Fruit fly (Drosophila melanogaster) S2 (cell line): ENCODE data around the gene sick.

Source experiments
- CG8478 ChIP-seq: fragments of >200 bp; optimal IDR thresholded peaks from 2 replicates; lab custom pipeline; 2018
- CTCF ChIP-seq, 2 experiments: fragments of >200 bp; optimal IDR thresholded peaks; 2 replicates each; lab custom pipeline; 2018

dm6 chr2L:19937804-19938461, 141.8 kb downstream of the sick start:
- no peak for TF ChIP-seq CG8478
- TF ChIP-seq CTCF (optimal IDR thresholded peaks at IDR 0.05; lab: Kevin White, UChicago), result no peak
